Worm (Caenorhabditis elegans) whole organism, young adult: Measurements from ENCODE around the gene T16G12.3.

Experiments used
- B0019.2 ChIP-seq: fragments of 200-800 bp; sonication (Bioruptor generic); conservative IDR thresholded peaks from 2 replicates; pipeline ENCODE4 v1.3.6; 2022; ENCODE audit warnings: missing genetic modification reagents, missing genetic modification characterization, missing compliant biosample characterization
- B0261.1 ChIP-seq: sonication (generic microtip); optimal IDR thresholded peaks from 2 replicates; lab custom pipeline; 2016; ENCODE audit warnings: mild to moderate bottlenecking, missing genetic modification characterization, moderate library complexity, missing compliant biosample characterization
- C06A6.2 ChIP-seq: fragments of 200-800 bp; sonication (Bioruptor generic); conservative IDR thresholded peaks from 2 replicates; pipeline ENCODE4 v1.3.6; 2022; ENCODE audit warnings: missing genetic modification characterization, missing compliant biosample characterization
- F22D6.2 ChIP-seq: sonication (generic microtip); optimal IDR thresholded peaks from 2 replicates; lab custom pipeline; 2016; ENCODE audit warnings: mild to moderate bottlenecking, missing genetic modification characterization, missing compliant biosample characterization
- F33H1.4 ChIP-seq: fragments of 200-800 bp; sonication (Bioruptor generic); IDR thresholded peaks from 2 replicates; pipeline ENCODE4 v1.3.6; 2022; ENCODE audit warnings: missing genetic modification reagents, missing genetic modification characterization, missing compliant biosample characterization
- F52B5.7 ChIP-seq: sonication (generic microtip); optimal IDR thresholded peaks from 2 replicates; lab custom pipeline; 2016; ENCODE audit warnings: mild to moderate bottlenecking, missing genetic modification characterization, missing compliant biosample characterization
- T26A5.8 ChIP-seq: sonication (generic microtip); optimal IDR thresholded peaks from 2 replicates; lab custom pipeline; 2016; ENCODE audit warnings: missing genetic modification characterization, missing compliant biosample characterization
- Y53G8AR.9 ChIP-seq: fragments of 200-800 bp; sonication (Bioruptor generic); conservative IDR thresholded peaks from 2 replicates; pipeline ENCODE4 v1.3.6; 2022; ENCODE audit warnings: missing genetic modification reagents, missing genetic modification characterization, missing compliant biosample characterization
- Y56A3A.18 ChIP-seq: fragments of 200-800 bp; sonication (Bioruptor generic); IDR thresholded peaks from 2 replicates; pipeline ENCODE4 v1.3.6; 2022; ENCODE audit warnings: missing genetic modification reagents, missing genetic modification characterization, missing compliant biosample characterization
- ZK185.1 ChIP-seq: sonication (generic microtip); optimal IDR thresholded peaks from 2 replicates; lab custom pipeline; 2016; ENCODE audit warnings: mild to moderate bottlenecking, missing genetic modification characterization, missing compliant biosample characterization; ENCODE audit not compliant: poor library complexity, severe bottlenecking
- akir-1 ChIP-seq: fragments of 200-800 bp; sonication (Bioruptor generic); optimal IDR thresholded peaks from 2 replicates; lab custom pipeline; 2018; ENCODE audit warnings: mild to moderate bottlenecking, missing genetic modification characterization, moderate library complexity, missing compliant biosample characterization
- bed-1 ChIP-seq: fragments of 200-800 bp; sonication (Bioruptor generic); IDR thresholded peaks from 2 replicates; pipeline ENCODE4 v1.3.6; 2022; ENCODE audit warnings: missing genetic modification reagents, missing genetic modification characterization, missing compliant biosample characterization
- ccch-3 ChIP-seq: fragments of 200-800 bp; sonication (Bioruptor generic); optimal IDR thresholded peaks from 2 replicates; lab custom pipeline; 2018; ENCODE audit warnings: mild to moderate bottlenecking, missing genetic modification characterization, missing compliant biosample characterization
- ceh-79 ChIP-seq: sonication (generic microtip); optimal IDR thresholded peaks from 2 replicates; lab custom pipeline; 2017; ENCODE audit warnings: mild to moderate bottlenecking, missing genetic modification characterization, missing compliant biosample characterization
- chd-7 ChIP-seq: sonication (generic microtip); optimal IDR thresholded peaks from 2 replicates; lab custom pipeline; 2016; ENCODE audit warnings: mild to moderate bottlenecking, missing genetic modification characterization, moderate library complexity, missing compliant biosample characterization
- dox-1 ChIP-seq: fragments of 200-800 bp; sonication (Bioruptor generic); IDR thresholded peaks from 2 replicates; pipeline ENCODE4 v1.3.6; 2022; ENCODE audit warnings: missing genetic modification reagents, missing genetic modification characterization, missing compliant biosample characterization
- dpff-1 ChIP-seq: sonication (generic microtip); optimal IDR thresholded peaks from 2 replicates; lab custom pipeline; 2017; ENCODE audit warnings: mild to moderate bottlenecking, missing genetic modification characterization, missing compliant biosample characterization
- dpl-1 ChIP-seq: fragments of 150-350 bp; optimal IDR thresholded peaks from 2 replicates; lab custom pipeline; 2014; ENCODE audit warnings: missing biosample characterization, missing genetic modification reagents, missing genetic modification characterization
- egl-44 ChIP-seq: fragments of 200-800 bp; sonication (Bioruptor generic); IDR thresholded peaks from 2 replicates; pipeline ENCODE4 v1.3.6; 2022; ENCODE audit warnings: missing genetic modification reagents, missing genetic modification characterization, missing compliant biosample characterization
- hrde-1 ChIP-seq: sonication (generic microtip); optimal IDR thresholded peaks from 2 replicates; lab custom pipeline; 2016; ENCODE audit warnings: missing genetic modification characterization, mild to moderate bottlenecking, missing compliant biosample characterization, moderate library complexity, missing genotype, missing genetic modification reagents, borderline replicate concordance
- let-607 ChIP-seq, 2 experiments: fragments of 200-800 bp in 1 of 2; sonication (Bioruptor generic) in 1 of 2; sonication (generic microtip) in 1 of 2; optimal IDR thresholded peaks; 2 replicates each; lab custom pipeline; 2016 to 2018; ENCODE audit warnings: mild to moderate bottlenecking in 2 of 2, missing compliant biosample characterization in 2 of 2, missing genetic modification characterization in 2 of 2, moderate library complexity in 2 of 2, missing genotype in 1 of 2
- lin-26 ChIP-seq: fragments of 200-800 bp; sonication (Bioruptor generic); IDR thresholded peaks from 2 replicates; pipeline ENCODE4 v1.3.6; 2022; ENCODE audit warnings: missing genetic modification reagents, missing genetic modification characterization, missing compliant biosample characterization
- lsl-1 ChIP-seq: fragments of 200-800 bp; sonication (Bioruptor generic); optimal IDR thresholded peaks from 2 replicates; lab custom pipeline; 2018; ENCODE audit warnings: mild to moderate bottlenecking, missing genetic modification characterization, moderate library complexity, missing compliant biosample characterization
- madf-6 ChIP-seq: fragments of 200-800 bp; sonication (Bioruptor generic); IDR thresholded peaks from 2 replicates; pipeline ENCODE4 v1.3.6; 2022; ENCODE audit warnings: missing genetic modification reagents, missing genetic modification characterization, missing compliant biosample characterization
- mes-4 ChIP-seq: sonication (generic microtip); optimal IDR thresholded peaks from 2 replicates; lab custom pipeline; 2016; ENCODE audit warnings: missing genotype, missing genetic modification characterization, missing compliant biosample characterization
- nfyb-1 ChIP-seq: fragments of 200-800 bp; sonication (Bioruptor generic); IDR thresholded peaks from 2 replicates; pipeline ENCODE4 v1.3.6; 2022; ENCODE audit warnings: missing genetic modification reagents, missing genetic modification characterization, missing compliant biosample characterization
- nhr-80 ChIP-seq: sonication (generic microtip); optimal IDR thresholded peaks from 2 replicates; lab custom pipeline; 2016; ENCODE audit warnings: missing genetic modification characterization, missing compliant biosample characterization
- pha-4 ChIP-seq: fragments of 150-350 bp; sonication (generic microtip); optimal IDR thresholded peaks from 2 replicates; lab custom pipeline; 2014; ENCODE audit warnings: missing biosample characterization, missing genetic modification reagents, missing genetic modification characterization
- snpc-4 ChIP-seq, 5 experiments: fragments of 150-350 bp in 1 of 5; sonication (generic microtip) in 4 of 5; optimal IDR thresholded peaks; 2 replicates each; lab custom pipeline; 2014 to 2018; ENCODE audit warnings: missing genetic modification characterization in 5 of 5, missing biosample characterization in 3 of 5, antibody characterized with exemption in 2 of 5, mild to moderate bottlenecking in 2 of 5, missing compliant biosample characterization in 2 of 5, missing genotype in 2 of 5, moderate library complexity in 2 of 5, missing genetic modification reagents in 1 of 5
- tbp1 ChIP-seq: fragments of 200-800 bp; sonication (Bioruptor generic); optimal IDR thresholded peaks from 2 replicates; lab custom pipeline; 2018; ENCODE audit warnings: mild to moderate bottlenecking, missing genetic modification characterization, missing compliant biosample characterization
- tlf-1 ChIP-seq: fragments of 200-800 bp; sonication (Bioruptor generic); optimal IDR thresholded peaks from 2 replicates; lab custom pipeline; 2018; ENCODE audit warnings: mild to moderate bottlenecking, missing genetic modification characterization, missing compliant biosample characterization
- unc-62 ChIP-seq: fragments of 150-350 bp; optimal IDR thresholded peaks from 2 replicates; lab custom pipeline; 2014; ENCODE audit warnings: missing biosample characterization, missing genetic modification reagents, missing genetic modification characterization
- ztf-22 ChIP-seq: fragments of 200-800 bp; sonication (Bioruptor generic); optimal IDR thresholded peaks from 2 replicates; lab custom pipeline; 2018; ENCODE audit warnings: mild to moderate bottlenecking, missing genetic modification characterization, moderate library complexity, missing compliant biosample characterization
- ztf-3 ChIP-seq: fragments of 200-800 bp; sonication (Bioruptor generic); optimal IDR thresholded peaks from 2 replicates; lab custom pipeline; 2018; ENCODE audit warnings: mild to moderate bottlenecking, missing genetic modification characterization, missing compliant biosample characterization
- ztf-6 ChIP-seq: fragments of 200-800 bp; sonication (Bioruptor generic); IDR thresholded peaks from 2 replicates; pipeline ENCODE4 v1.3.6; 2022; ENCODE audit warnings: missing genetic modification reagents, missing genetic modification characterization, missing compliant biosample characterization

The T16G12.3 gene

DNA sequence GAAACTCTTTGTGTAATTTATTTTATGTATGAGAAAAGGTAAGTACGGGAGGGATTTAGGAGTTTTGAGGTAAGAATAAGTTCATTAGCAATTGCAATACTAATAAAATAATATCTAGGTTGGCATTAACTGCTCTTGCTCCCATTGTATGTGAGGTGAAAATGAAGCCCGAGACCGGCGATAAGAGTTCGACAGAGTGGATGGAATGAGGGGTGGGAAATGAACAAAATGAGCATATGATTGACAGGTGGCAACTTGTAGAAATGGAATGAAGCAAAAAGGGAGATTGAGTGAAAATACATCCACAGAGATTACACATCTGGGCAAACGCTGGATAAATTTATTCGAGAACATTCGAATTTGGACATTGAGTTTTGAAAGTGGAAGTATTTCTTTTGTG, 28.4 kb downstream of the T16G12.3 start:
- TF ChIP-seq unc-62 = peak; percentile 8
- TF ChIP-seq ccch-3 (GFP tag; lab: Kevin White, UChicago) = no peak
- TF ChIP-seq F52B5.7 (tag; lab: Kevin White, UChicago) = no peak
- no peak for TF ChIP-seq ZK185.1 (tag; lab: Kevin White, UChicago)
- no peak for TF ChIP-seq mes-4 (tag; lab: Kevin White, UChicago)
- no peak for TF ChIP-seq snpc-4 (GFP tag; optimal IDR thresholded peaks at IDR 0.05; lab: Kevin White, UChicago)
- no peak for TF ChIP-seq snpc-4 (tag; optimal IDR thresholded peaks at IDR 0.05; lab: Kevin White, UChicago)
- no peak for TF ChIP-seq egl-44 (GFP tag; lab: Robert Waterston, UW)
- no peak for TF ChIP-seq dpl-1 (GFP tag; lab: Kevin White, UChicago)
- no peak for TF ChIP-seq ztf-6 (GFP tag; lab: Robert Waterston, UW)
- no peak for TF ChIP-seq T26A5.8
- TF ChIP-seq B0019.2 = no peak
- TF ChIP-seq nhr-80 (tag; lab: Kevin White, UChicago) = peak; percentile 34
- TF ChIP-seq pha-4 (tag; lab: Kevin White, UChicago) = no peak
- no peak for TF ChIP-seq Y53G8AR.9 (GFP tag; lab: Robert Waterston, UW)
- TF ChIP-seq let-607 (tag; optimal IDR thresholded peaks at IDR 0.05; lab: Kevin White, UChicago) = peak in 1 of 2 experiments; percentile 68
- TF ChIP-seq lsl-1 (GFP tag; lab: Kevin White, UChicago) = no peak

DNA sequence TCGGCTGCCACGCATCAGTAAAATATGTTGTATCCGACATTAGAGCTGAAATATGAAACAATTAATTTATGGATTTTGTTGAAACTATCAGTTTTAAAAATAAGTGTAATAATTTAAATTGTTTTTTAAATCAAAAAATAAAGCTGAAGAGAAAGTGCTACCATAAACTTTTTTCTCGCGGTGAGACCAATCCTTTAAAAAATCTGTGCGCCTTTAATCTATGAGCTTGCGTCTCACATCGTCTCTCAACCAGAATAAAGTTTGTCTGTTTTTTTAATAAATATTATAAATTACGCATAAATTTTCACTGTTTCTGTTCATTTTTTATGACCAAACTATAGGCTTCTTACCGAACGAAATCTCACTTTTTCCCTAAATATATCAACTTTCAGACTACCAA, 32.8 kb downstream of the T16G12.3 start, which contains the start of gene T16H12.3:
Gene T16H12.3, minus strand, starts transcription at position 51 of the 400 bp plus-strand sequence.
- TF ChIP-seq madf-6 (GFP tag; lab: Robert Waterston, UW) (peak; percentile 38; the same call in 1 of the 2 replicates), F33H1.4 (GFP tag; lab: Robert Waterston, UW) (peak; percentile 64), lsl-1 (GFP tag; lab: Kevin White, UChicago) (peak; percentile 67), T26A5.8 (no peak), lin-26 (GFP tag; lab: Robert Waterston, UW) (no peak)

DNA sequence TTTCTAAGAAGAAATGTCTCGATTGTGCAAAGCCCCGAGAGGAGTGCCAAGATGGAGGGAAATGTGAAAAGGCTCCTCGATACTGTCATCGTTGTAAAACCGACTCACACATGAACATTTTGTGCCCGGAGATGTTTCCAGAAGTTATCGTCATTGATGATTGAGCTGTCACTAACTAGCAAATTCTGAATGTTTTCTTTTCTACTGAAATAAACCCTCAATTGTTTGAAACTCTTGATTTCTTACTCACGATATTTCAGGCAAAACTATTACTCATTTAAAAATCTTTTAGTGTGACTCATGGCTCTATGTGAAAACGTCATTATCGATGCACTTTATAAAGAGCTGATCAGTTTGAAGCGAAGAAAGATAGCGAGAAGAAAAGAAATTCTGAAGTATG, 34.7 kb downstream of the T16G12.3 start, which contains the start of gene T16H12.13:
Gene T16H12.13, plus strand, starts transcription at position 301 of the 400 bp plus-strand sequence.
- TF ChIP-seq T26A5.8 (no peak), ztf-3 (GFP tag; lab: Kevin White, UChicago) (no peak), ztf-22 (GFP tag; lab: Kevin White, UChicago) (no peak), nfyb-1 (GFP tag; lab: Robert Waterston, UW) (no peak), ceh-79 (tag; lab: Kevin White, UChicago) (no peak), F22D6.2 (tag; lab: Kevin White, UChicago) (no peak), Y56A3A.18 (GFP tag; lab: Robert Waterston, UW) (no peak), hrde-1 (no peak), chd-7 (tag; lab: Kevin White, UChicago) (no peak), B0261.1 (tag; lab: Kevin White, UChicago) (no peak), dpff-1 (tag; lab: Kevin White, UChicago) (no peak), ztf-6 (GFP tag; lab: Robert Waterston, UW) (no peak), tlf-1 (no peak), dox-1 (GFP tag; lab: Robert Waterston, UW) (no peak), Y53G8AR.9 (GFP tag; lab: Robert Waterston, UW) (no peak), bed-1 (no peak), tbp1 (GFP tag; lab: Kevin White, UChicago) (no peak), akir-1 (no peak), C06A6.2 (GFP tag; lab: Robert Waterston, UW) (no peak)
